Fruit fly (Drosophila melanogaster) S2 (cell line): Measurements from ENCODE around the gene CG9286.

Source experiments
- CG8478 ChIP-seq: fragments of >200 bp; optimal IDR thresholded peaks from 2 replicates; lab custom pipeline; 2018
- CTCF ChIP-seq, 2 experiments: fragments of >200 bp; optimal IDR thresholded peaks; 2 replicates each; lab custom pipeline; 2018

- TF ChIP-seq CG8478 (no peak), CTCF (optimal IDR thresholded peaks at IDR 0.05; lab: Kevin White, UChicago) (no peak)
Measured at dm6 chr3R:13789617-13790277, 9.0 kb downstream of the CG9286 start.
